Fruit fly (Drosophila melanogaster): ENCODE data around the gene Whamy.

Whamy gene

DNA sequence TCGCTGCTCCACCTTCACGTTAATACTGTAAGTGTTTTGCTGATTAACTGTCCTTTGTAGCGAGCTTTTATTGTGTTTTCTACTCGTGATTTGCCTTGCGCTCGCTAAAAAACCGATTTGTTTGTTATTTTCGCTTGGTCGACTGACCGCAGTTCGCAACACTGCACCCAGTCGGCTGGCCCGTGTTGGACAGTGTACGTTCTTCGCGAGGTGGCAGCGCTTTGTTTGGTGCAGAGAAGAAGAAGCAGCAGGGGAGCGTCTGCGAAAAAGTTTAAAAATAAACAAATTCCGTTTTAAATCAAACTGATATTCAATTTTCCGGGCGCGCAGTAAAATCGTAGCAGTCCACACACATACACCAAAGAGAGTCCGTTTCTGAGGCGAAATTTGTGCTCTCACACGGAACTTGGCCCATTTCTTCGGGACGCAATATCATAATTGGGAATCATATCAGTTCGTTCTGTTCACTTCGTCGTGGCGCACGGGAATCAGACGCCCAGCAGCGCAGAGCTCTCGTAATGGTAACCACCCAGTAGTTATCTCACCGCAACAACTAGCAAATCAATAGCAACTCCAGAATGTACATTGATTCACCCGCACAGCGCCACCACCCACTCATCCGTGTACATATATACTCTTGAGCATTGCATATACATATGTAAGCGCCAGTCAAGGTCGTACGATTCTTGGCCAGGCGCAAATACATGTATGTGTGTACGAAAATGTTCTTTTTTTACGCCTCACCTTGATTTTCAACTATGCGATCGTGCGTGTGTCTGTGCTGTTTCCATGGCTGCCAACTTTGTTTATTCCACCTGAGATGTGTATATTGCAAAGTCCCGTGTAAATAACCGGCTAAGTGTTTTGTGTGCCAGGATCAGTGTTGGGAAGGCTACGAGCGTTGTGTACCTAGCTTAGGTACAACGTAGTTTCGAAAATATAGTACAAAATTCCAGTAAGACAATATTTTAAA, 6.3 kb downstream of the Whamy start, which contains the start of gene Naa80 (continued):
- peak; percentile 25 for TF ChIP-seq ash1 (GFP tag; optimal IDR thresholded peaks at IDR 0.05)
- TF ChIP-seq prd (optimal IDR thresholded peaks at IDR 0.05), result no peak
- TF ChIP-seq prd (GFP tag; IDR thresholded peaks at IDR 0.05), result peak; percentile 61; the same call in 2 of the 3 replicates
- peak; percentile 68 for TF ChIP-seq CG3995 (GFP tag; optimal IDR thresholded peaks at IDR 0.05)
- peak; percentile 90 for TF ChIP-seq rib (GFP tag; IDR thresholded peaks at IDR 0.05)
- peak; percentile 45 for TF ChIP-seq CG11723 (GFP tag; optimal IDR thresholded peaks at IDR 0.05)
- no peak for TF ChIP-seq Awh (GFP tag; IDR thresholded peaks at IDR 0.05)
- TF ChIP-seq Doc2 (GFP tag; IDR thresholded peaks at IDR 0.05), result no peak
- TF ChIP-seq Nf-YB (GFP tag; optimal IDR thresholded peaks at IDR 0.05), result no peak
- TF ChIP-seq CG17186 (GFP tag; optimal IDR thresholded peaks at IDR 0.05), result peak; percentile 64
- TF ChIP-seq chn (GFP tag; optimal IDR thresholded peaks at IDR 0.05), result peak; percentile 80
- TF ChIP-seq tx (GFP tag; optimal IDR thresholded peaks at IDR 0.05), result peak; percentile 69
- no peak for TF ChIP-seq CG11093 (GFP tag; IDR thresholded peaks at IDR 0.05)
- TF ChIP-seq CG11560 (tag; IDR thresholded peaks at IDR 0.05), result no peak
- TF ChIP-seq sob (GFP tag; IDR thresholded peaks at IDR 0.05), result peak; percentile 86
- no peak for TF ChIP-seq CG9437 (GFP tag; optimal IDR thresholded peaks at IDR 0.05)
- TF ChIP-seq CG34224 (GFP tag; IDR thresholded peaks at IDR 0.05; ENCODE audit: partially characterized antibody), result peak; percentile 53; the same call in 2 of the 3 replicates
- no peak for TF ChIP-seq CG1832 (GFP tag; optimal IDR thresholded peaks at IDR 0.05)
- no peak for TF ChIP-seq CG10565 (GFP tag; optimal IDR thresholded peaks at IDR 0.05)
- no peak for TF ChIP-seq Jarid2 (GFP tag; optimal IDR thresholded peaks at IDR 0.05)
- no peak for TF ChIP-seq cad (GFP tag; optimal IDR thresholded peaks at IDR 0.05)
- TF ChIP-seq wdn (GFP tag; IDR thresholded peaks at IDR 0.05), result no peak
- no peak; the same call in 1 of the 2 replicates for TF ChIP-seq ato (GFP tag; IDR thresholded peaks at IDR 0.05; ENCODE audit: partially characterized antibody)
- no peak for TF ChIP-seq CG33557 (GFP tag; optimal IDR thresholded peaks at IDR 0.05)
- no peak for TF ChIP-seq CG5180 (GFP tag; optimal IDR thresholded peaks at IDR 0.05)
- TF ChIP-seq Myb (GFP tag; optimal IDR thresholded peaks at IDR 0.05), result peak; percentile 96
- TF ChIP-seq CG31224 (GFP tag; IDR thresholded peaks at IDR 0.05), result peak; percentile 76
- TF ChIP-seq CG15269 (tag; optimal IDR thresholded peaks at IDR 0.05), result peak; percentile 38
- no peak for TF ChIP-seq Dfd (GFP tag; optimal IDR thresholded peaks at IDR 0.05)
- no peak for TF ChIP-seq CG6683 (GFP tag; optimal IDR thresholded peaks at IDR 0.05)
- TF ChIP-seq CG4360 (GFP tag; IDR thresholded peaks at IDR 0.05), result 0 out of 2 replicates have a peak, but pooled peaks have one; percentile 11
- peak; percentile 9 for TF ChIP-seq CG30020 (tag; optimal IDR thresholded peaks at IDR 0.05)
- TF ChIP-seq ac (GFP tag; optimal IDR thresholded peaks at IDR 0.05), result no peak
- TF ChIP-seq gem (tag; optimal IDR thresholded peaks at IDR 0.05), result no peak
- TF ChIP-seq tin (GFP tag; optimal IDR thresholded peaks at IDR 0.05), result peak; percentile 71
- TF ChIP-seq CG2875 (GFP tag; optimal IDR thresholded peaks at IDR 0.05), result no peak
- peak; percentile 11 for TF ChIP-seq CG18262 (tag; optimal IDR thresholded peaks at IDR 0.05)
- 0 out of 2 replicates have a peak, but pooled peaks have one; percentile 11 for TF ChIP-seq CG4404 (GFP tag; IDR thresholded peaks at IDR 0.05)
- peak; percentile 56 for TF ChIP-seq CG13894 (tag; optimal IDR thresholded peaks at IDR 0.05)
- TF ChIP-seq wek (GFP tag; optimal IDR thresholded peaks at IDR 0.05), result no peak
- no peak for TF ChIP-seq Lpt (GFP tag; optimal IDR thresholded peaks at IDR 0.05)
- peak; percentile 89 for TF ChIP-seq jumu (GFP tag; optimal IDR thresholded peaks at IDR 0.05)
- TF ChIP-seq CG6272 (GFP tag; IDR thresholded peaks at IDR 0.05), result no peak
- TF ChIP-seq CG6175 (GFP tag; IDR thresholded peaks at IDR 0.05), result peak; percentile 70; the same call in 2 of the 3 replicates
- peak; percentile 11; the same call in 1 of the 2 replicates for TF ChIP-seq Drgx (GFP tag; IDR thresholded peaks at IDR 0.05)
- peak; percentile 89 for TF ChIP-seq CG12659 (GFP tag; optimal IDR thresholded peaks at IDR 0.05)
- TF ChIP-seq btn (GFP tag; optimal IDR thresholded peaks at IDR 0.05), result no peak
- TF ChIP-seq jing (GFP tag; optimal IDR thresholded peaks at IDR 0.05), result no peak
- TF ChIP-seq gsb (GFP tag; IDR thresholded peaks at IDR 0.05), result no peak; the same call in 1 of the 2 replicates

All from whole organism, embryonic.